Fruit fly (Drosophila melanogaster): ENCODE results near the gene MetRS-m.

Gene MetRS-m

dm6 chr3R:14283042-14283626, 23.3 kb upstream of the MetRS-m start (continued):
- no peak for TF ChIP-seq Doc3 (GFP tag; IDR thresholded peaks at IDR 0.05; ENCODE audit: partially characterized antibody)
- no peak for TF ChIP-seq her (GFP tag; optimal IDR thresholded peaks at IDR 0.05)
- no peak for TF ChIP-seq Sin3A (optimal IDR thresholded peaks at IDR 0.05)
- TF ChIP-seq Bteb2 (GFP tag; optimal IDR thresholded peaks at IDR 0.05): no peak
- TF ChIP-seq Meics (GFP tag; optimal IDR thresholded peaks at IDR 0.05): peak; percentile 45
- no peak for TF ChIP-seq Spps (tag; optimal IDR thresholded peaks at IDR 0.05)
- no peak for TF ChIP-seq Gsc (GFP tag; IDR thresholded peaks at IDR 0.05)
- TF ChIP-seq CG3995 (GFP tag; optimal IDR thresholded peaks at IDR 0.05): peak; percentile 2
- peak; percentile 50 for TF ChIP-seq CG30403 (GFP tag; optimal IDR thresholded peaks at IDR 0.05)
- no peak for TF ChIP-seq CG42726 (GFP tag; IDR thresholded peaks at IDR 0.05; ENCODE audit: partially characterized antibody)
- peak; percentile 81 for TF ChIP-seq sens (GFP tag)
- no peak for TF ChIP-seq chm (GFP tag; IDR thresholded peaks at IDR 0.05)
- TF ChIP-seq Dip3 (GFP tag; optimal IDR thresholded peaks at IDR 0.05): peak; percentile 37
- TF ChIP-seq sug (tag; optimal IDR thresholded peaks at IDR 0.05): no peak
- TF ChIP-seq wdn (GFP tag; IDR thresholded peaks at IDR 0.05): no peak
- no peak for TF ChIP-seq danr (GFP tag; IDR thresholded peaks at IDR 0.05)
- no peak for TF ChIP-seq CG15073 (GFP tag; optimal IDR thresholded peaks at IDR 0.05)
- TF ChIP-seq eve (GFP tag; optimal IDR thresholded peaks at IDR 0.05): peak in 1 of 2 experiments; percentile 90
- TF ChIP-seq MESR4 (GFP tag; optimal IDR thresholded peaks at IDR 0.05): no peak
- no peak for TF ChIP-seq so (GFP tag; IDR thresholded peaks at IDR 0.05)
- TF ChIP-seq dmrt99B (tag; optimal IDR thresholded peaks at IDR 0.05): peak; percentile 40
- TF ChIP-seq Atf6 (GFP tag; IDR thresholded peaks at IDR 0.05): no peak
- no peak for TF ChIP-seq Mes4 (GFP tag; optimal IDR thresholded peaks at IDR 0.05)
- TF ChIP-seq CG7928 (GFP tag; optimal IDR thresholded peaks at IDR 0.05): no peak
- peak; percentile 61 for TF ChIP-seq grau (tag; optimal IDR thresholded peaks at IDR 0.05)
- no peak for TF ChIP-seq CG3407 (GFP tag; optimal IDR thresholded peaks at IDR 0.05)
- TF ChIP-seq zen2 (GFP tag; IDR thresholded peaks at IDR 0.05; ENCODE audit: partially characterized antibody): no peak
- TF ChIP-seq vnd (GFP tag; IDR thresholded peaks at IDR 0.05; ENCODE audit: partially characterized antibody): no peak
- TF ChIP-seq CG10267 (tag; optimal IDR thresholded peaks at IDR 0.05): no peak
- TF ChIP-seq CrebB (tag; optimal IDR thresholded peaks at IDR 0.05): no peak
- TF ChIP-seq TFAM (GFP tag; optimal IDR thresholded peaks at IDR 0.05): no peak
- no peak for TF ChIP-seq corto (GFP tag; optimal IDR thresholded peaks at IDR 0.05)
- no peak for TF ChIP-seq gsb (GFP tag; IDR thresholded peaks at IDR 0.05)
- peak; percentile 25 to 63 for TF ChIP-seq dpn (GFP tag; optimal IDR thresholded peaks at IDR 0.05)
- no peak for TF ChIP-seq CG11696 (GFP tag; IDR thresholded peaks at IDR 0.05)
- no peak for TF ChIP-seq Ets97D (GFP tag; optimal IDR thresholded peaks at IDR 0.05)
- no peak for TF ChIP-seq CG9437 (GFP tag; optimal IDR thresholded peaks at IDR 0.05)
- TF ChIP-seq mam (GFP tag; optimal IDR thresholded peaks at IDR 0.05): peak; percentile 70
- no peak for TF ChIP-seq da (GFP tag; optimal IDR thresholded peaks at IDR 0.05)
- no peak for TF ChIP-seq CG10543 (GFP tag; optimal IDR thresholded peaks at IDR 0.05)
- TF ChIP-seq CG4404 (GFP tag; IDR thresholded peaks at IDR 0.05): no peak
- peak; percentile 34 for TF ChIP-seq phol (tag; optimal IDR thresholded peaks at IDR 0.05)
- TF ChIP-seq pum (GFP tag; optimal IDR thresholded peaks at IDR 0.05): no peak
- TF ChIP-seq rib (GFP tag; IDR thresholded peaks at IDR 0.05): no peak
- TF ChIP-seq CG1233 (GFP tag; optimal IDR thresholded peaks at IDR 0.05): no peak
- no peak for TF ChIP-seq fd96Cb (tag; optimal IDR thresholded peaks at IDR 0.05)
- no peak for TF ChIP-seq CG7271 (tag; optimal IDR thresholded peaks at IDR 0.05)
- TF ChIP-seq CG18476 (GFP tag; optimal IDR thresholded peaks at IDR 0.05): no peak
- no peak for TF ChIP-seq tap (tag; optimal IDR thresholded peaks at IDR 0.05)
- TF ChIP-seq CG8290 (GFP tag; optimal IDR thresholded peaks at IDR 0.05): no peak
- TF ChIP-seq CG8290 (tag; optimal IDR thresholded peaks at IDR 0.05): peak in 1 of 2 experiments; percentile 71
- TF ChIP-seq jumu (GFP tag; optimal IDR thresholded peaks at IDR 0.05): no peak

Measured in whole organism, embryonic.